Fruit fly (Drosophila melanogaster) whole organism, prepupa: ENCODE results near the gene Meltrin.

ENCODE experiments used
- CG32006 ChIP-seq: fragments of 200-800 bp; sonication (Bioruptor generic); optimal IDR thresholded peaks from 3 replicates; lab custom pipeline; 2017; ENCODE audit warnings: missing biosample characterization, mild to moderate bottlenecking, missing genetic modification characterization
- Hr39 ChIP-seq: fragments of 200-800 bp; sonication (Bioruptor generic); optimal IDR thresholded peaks from 2 replicates; lab custom pipeline; 2016; ENCODE audit warnings: missing biosample characterization, missing genetic modification characterization
- OdsH ChIP-seq: fragments of 200-800 bp; sonication (Bioruptor generic); optimal IDR thresholded peaks from 3 replicates; lab custom pipeline; 2016; ENCODE audit warnings: missing biosample characterization, missing genetic modification characterization
- Sox14 ChIP-seq: fragments of 200-800 bp; sonication (Bioruptor generic); optimal IDR thresholded peaks from 3 replicates; lab custom pipeline; 2016; ENCODE audit warnings: missing biosample characterization, missing genetic modification characterization
- esn ChIP-seq: fragments of 200-800 bp; sonication (Bioruptor generic); optimal IDR thresholded peaks from 2 replicates; lab custom pipeline; 2016; ENCODE audit warnings: missing biosample characterization, mild to moderate bottlenecking, missing genetic modification characterization, moderate library complexity
- pdm3 ChIP-seq: fragments of 200-800 bp; sonication (Bioruptor generic); optimal IDR thresholded peaks from 3 replicates; lab custom pipeline; 2016; ENCODE audit warnings: missing biosample characterization, missing genetic modification characterization
- salr ChIP-seq, 2 experiments: fragments of 200-800 bp; sonication (Bioruptor generic); optimal IDR thresholded peaks; 3 replicates each; lab custom pipeline; 2016 to 2018; ENCODE audit warnings: missing biosample characterization in 2 of 2, missing genetic modification characterization in 2 of 2, mild to moderate bottlenecking in 1 of 2

DNA sequence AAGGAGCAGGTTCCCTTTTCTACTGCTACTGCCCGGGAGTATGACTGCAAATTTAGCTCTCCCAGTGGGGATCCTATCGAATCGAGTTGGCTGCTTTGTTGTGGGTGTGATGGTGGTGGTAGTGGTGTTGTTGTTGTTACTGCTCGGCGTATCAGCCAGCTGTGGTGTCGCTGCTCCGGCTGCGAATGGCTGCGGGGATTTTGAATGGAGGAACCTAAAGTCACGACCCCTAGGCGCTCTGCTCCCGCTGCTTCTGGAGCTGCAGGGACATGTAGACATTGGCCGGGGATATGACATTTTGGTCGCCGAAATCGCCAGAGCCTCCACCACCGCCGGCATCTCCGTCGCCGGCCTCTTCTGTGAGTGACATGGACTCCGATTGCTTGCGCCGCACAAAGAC, 70.3 kb downstream of the Meltrin start:
- TF ChIP-seq OdsH (no peak), Sox14 (GFP tag; lab: Kevin White, UChicago) (no peak), esn (GFP tag; lab: Kevin White, UChicago) (no peak), CG32006 (GFP tag; lab: Kevin White, UChicago) (no peak), Hr39 (GFP tag; lab: Kevin White, UChicago) (no peak), salr (GFP tag; optimal IDR thresholded peaks at IDR 0.05; lab: Kevin White, UChicago) (no peak), pdm3 (GFP tag; lab: Kevin White, UChicago) (no peak)
